Worm (Caenorhabditis elegans) whole organism, L3 larva: ENCODE results near the gene bath-23.

ENCODE experiments used
- elt-3 ChIP-seq, 3 experiments: fragments of 150-350 bp in 1 of 3; sonication (generic microtip) in 2 of 3; optimal IDR thresholded peaks; 2 replicates in 2 of 3; 4 replicates in 1 of 3; lab custom pipeline; 2014 to 2017; ENCODE audit warnings: missing biosample characterization in 3 of 3, missing genetic modification characterization in 3 of 3
- nhr-11 ChIP-seq: fragments of 150-350 bp; optimal IDR thresholded peaks from 2 replicates; lab custom pipeline; 2014; ENCODE audit warnings: missing biosample characterization, missing genetic modification characterization
- pqm-1 ChIP-seq: fragments of 150-350 bp; optimal IDR thresholded peaks from 2 replicates; lab custom pipeline; 2017; ENCODE audit warnings: missing biosample characterization, missing genetic modification characterization, inconsistent platforms
- sea-2 ChIP-seq: fragments of 150-350 bp; sonication (generic microtip); optimal IDR thresholded peaks from 4 replicates; lab custom pipeline; 2014; ENCODE audit warnings: missing biosample characterization, missing genetic modification reagents, missing genetic modification characterization

DNA sequence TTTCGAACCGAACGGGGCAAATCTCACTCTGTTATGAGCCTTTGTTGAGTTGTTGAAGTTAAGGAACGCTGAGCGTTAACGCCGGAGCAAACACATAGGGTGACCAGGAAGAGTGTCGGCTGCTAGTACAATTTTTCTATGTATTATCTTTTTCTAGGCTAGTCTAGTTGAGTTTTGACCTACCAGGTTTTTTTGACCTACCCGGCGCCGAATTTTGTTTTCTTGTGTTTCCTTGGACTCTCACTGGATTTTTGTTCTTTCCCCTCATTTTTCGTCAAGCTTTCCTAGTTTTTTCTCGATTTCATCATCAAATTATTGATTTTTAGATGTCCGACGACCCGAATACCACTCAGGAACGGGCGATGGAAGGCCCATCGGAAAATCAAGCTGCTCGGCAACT lies 10.4 kb downstream of the bath-23 start, which contains the start of gene T06D4.1:
- TF ChIP-seq nhr-11 (tag; lab: Kevin White, UChicago) = no peak
- no peak for TF ChIP-seq elt-3 (tag; optimal IDR thresholded peaks at IDR 0.05; lab: Kevin White, UChicago)
- TF ChIP-seq pqm-1 = no peak
- no peak for TF ChIP-seq sea-2 (GFP tag; lab: Kevin White, UChicago)
